Fruit fly (Drosophila melanogaster) whole organism, embryonic: ENCODE results near the gene barr.

Experiments
- CG10565 ChIP-seq: fragments of 200-800 bp; sonication (Bioruptor generic); optimal IDR thresholded peaks from 3 replicates; lab custom pipeline; 2016; ENCODE audit warnings: missing biosample characterization, mild to moderate bottlenecking, missing genetic modification characterization
- CG11093 ChIP-seq: fragments of 200-800 bp; sonication (Bioruptor generic); IDR thresholded peaks from 3 replicates; pipeline ENCODE4 v1.3.6; 2022; ENCODE audit warnings: missing biosample characterization, missing genetic modification characterization
- CG11696 ChIP-seq: fragments of 200-800 bp; sonication (Bioruptor generic); IDR thresholded peaks from 2 replicates; pipeline ENCODE4 v1.3.6; 2022; ENCODE audit warnings: missing biosample characterization, missing genetic modification characterization
- CG12155 ChIP-seq: fragments of 200-800 bp; sonication (Bioruptor generic); optimal IDR thresholded peaks from 3 replicates; lab custom pipeline; 2016; ENCODE audit warnings: missing biosample characterization, missing genetic modification characterization
- CG12744 ChIP-seq: fragments of 200-800 bp; sonication (Bioruptor generic); optimal IDR thresholded peaks from 2 replicates; lab custom pipeline; 2016; ENCODE audit warnings: missing biosample characterization, missing genetic modification characterization
- CG13624 ChIP-seq: fragments of 200-800 bp; sonication (Bioruptor generic); optimal IDR thresholded peaks from 2 replicates; lab custom pipeline; 2016; ENCODE audit warnings: missing biosample characterization, missing genetic modification characterization
- CG14965 ChIP-seq: fragments of 200-800 bp; sonication (Bioruptor generic); optimal IDR thresholded peaks from 2 replicates; lab custom pipeline; 2016; ENCODE audit warnings: missing biosample characterization, missing genetic modification characterization, borderline replicate concordance
- CG17802 ChIP-seq: fragments of 200-800 bp; sonication (Bioruptor generic); optimal IDR thresholded peaks from 2 replicates; lab custom pipeline; 2018; ENCODE audit warnings: missing biosample characterization, mild to moderate bottlenecking, missing genetic modification characterization, moderate library complexity
- CG30020 ChIP-seq: fragments of 200-800 bp; optimal IDR thresholded peaks from 2 replicates; lab custom pipeline; 2019; ENCODE audit warnings: missing biosample characterization, mild to moderate bottlenecking, missing genetic modification characterization, moderate library complexity
- CG33557 ChIP-seq: fragments of 200-800 bp; sonication (Bioruptor generic); optimal IDR thresholded peaks from 2 replicates; lab custom pipeline; 2019; ENCODE audit warnings: missing biosample characterization, mild to moderate bottlenecking, missing genetic modification characterization, moderate library complexity
- CG34224 ChIP-seq: fragments of 200-800 bp; sonication (Bioruptor generic); IDR thresholded peaks from 3 replicates; pipeline ENCODE4 v1.3.6; 2022; ENCODE audit warnings: missing biosample characterization, missing genetic modification characterization; ENCODE audit not compliant: partially characterized antibody
- CG34422 ChIP-seq: fragments of 200-800 bp; sonication (Bioruptor generic); IDR thresholded peaks from 3 replicates; pipeline ENCODE4 v1.3.6; 2022; ENCODE audit warnings: missing biosample characterization, missing genetic modification characterization
- CG4617 ChIP-seq: fragments of 200-800 bp; sonication (Bioruptor generic); optimal IDR thresholded peaks from 3 replicates; lab custom pipeline; 2016; ENCODE audit warnings: missing biosample characterization, missing genetic modification characterization, borderline replicate concordance
- CG4854 ChIP-seq: fragments of 200-800 bp; sonication (Bioruptor generic); optimal IDR thresholded peaks from 2 replicates; lab custom pipeline; 2016; ENCODE audit warnings: missing biosample characterization, missing genetic modification characterization, inconsistent platforms
- CG7928 ChIP-seq: fragments of 200-800 bp; sonication (Bioruptor generic); optimal IDR thresholded peaks from 2 replicates; lab custom pipeline; 2017; ENCODE audit warnings: missing biosample characterization, mild to moderate bottlenecking, missing genetic modification characterization
- CG8388 ChIP-seq: fragments of 200-800 bp; sonication (Bioruptor generic); optimal IDR thresholded peaks from 2 replicates; lab custom pipeline; 2019; ENCODE audit warnings: missing biosample characterization, mild to moderate bottlenecking, missing genetic modification characterization, moderate library complexity
- CG8944 ChIP-seq: fragments of 200-800 bp; sonication (Bioruptor generic); optimal IDR thresholded peaks from 3 replicates; lab custom pipeline; 2016; ENCODE audit warnings: missing biosample characterization, missing genetic modification characterization
- Dbx ChIP-seq: fragments of 200-800 bp; sonication (Bioruptor generic); IDR thresholded peaks from 3 replicates; pipeline ENCODE4 v1.3.6; 2022; ENCODE audit warnings: missing biosample characterization, missing genetic modification characterization
- Dref ChIP-seq: fragments of 200-800 bp; sonication (Bioruptor generic); IDR thresholded peaks from 2 replicates; pipeline ENCODE4 v1.3.6; 2022; ENCODE audit warnings: missing biosample characterization, missing genetic modification characterization
- Kr ChIP-seq: fragments of 200-800 bp; sonication (Bioruptor generic); optimal IDR thresholded peaks from 2 replicates; lab custom pipeline; 2017; ENCODE audit warnings: missing biosample characterization, mild to moderate bottlenecking, missing genetic modification characterization
- Lpt ChIP-seq: fragments of >200 bp; optimal IDR thresholded peaks from 2 replicates; lab custom pipeline; 2018; ENCODE audit warnings: missing biosample characterization, missing genetic modification characterization
- Optix ChIP-seq: fragments of 200-800 bp; sonication (Bioruptor generic); IDR thresholded peaks from 3 replicates; pipeline ENCODE4 v1.3.6; 2022; ENCODE audit warnings: missing biosample characterization, missing genetic modification characterization
- Pdp1 ChIP-seq, 2 experiments: fragments of 200-800 bp; sonication (Bioruptor generic); optimal IDR thresholded peaks; 3 replicates each; lab custom pipeline; 2016; ENCODE audit warnings: missing biosample characterization in 2 of 2, missing genetic modification characterization in 2 of 2, mild to moderate bottlenecking in 1 of 2, moderate library complexity in 1 of 2
- Poxn ChIP-seq: fragments of 200-800 bp; sonication (Bioruptor generic); IDR thresholded peaks from 2 replicates; pipeline ENCODE4 v1.3.6; 2022; ENCODE audit warnings: missing biosample characterization, missing genetic modification characterization
- Ravus ChIP-seq: fragments of 200-800 bp; sonication (Bioruptor generic); IDR thresholded peaks from 2 replicates; pipeline ENCODE4 v1.3.6; 2022; ENCODE audit warnings: missing biosample characterization, missing genetic modification characterization
- Scr ChIP-seq: fragments of 200-800 bp; sonication (Bioruptor generic); IDR thresholded peaks from 2 replicates; pipeline ENCODE4 v1.3.6; 2022; ENCODE audit warnings: missing biosample characterization, missing genetic modification characterization; ENCODE audit not compliant: partially characterized antibody
- Sox102F ChIP-seq: fragments of 200-800 bp; sonication (Bioruptor generic); optimal IDR thresholded peaks from 2 replicates; lab custom pipeline; 2018; ENCODE audit warnings: missing biosample characterization, mild to moderate bottlenecking, missing genetic modification characterization, moderate library complexity
- amos ChIP-seq: fragments of 200-800 bp; sonication (Bioruptor generic); IDR thresholded peaks from 2 replicates; pipeline ENCODE4 v1.3.6; 2022; ENCODE audit warnings: missing biosample characterization, missing genetic modification characterization; ENCODE audit not compliant: partially characterized antibody
- ara ChIP-seq: fragments of 200-800 bp; sonication (Bioruptor generic); IDR thresholded peaks from 2 replicates; pipeline ENCODE4 v1.3.6; 2022; ENCODE audit warnings: missing biosample characterization, missing genetic modification characterization
- ato ChIP-seq: fragments of 200-800 bp; sonication (Bioruptor generic); IDR thresholded peaks from 2 replicates; pipeline ENCODE4 v1.3.6; 2022; ENCODE audit warnings: missing biosample characterization, missing genetic modification characterization; ENCODE audit not compliant: partially characterized antibody
- cwo ChIP-seq: fragments of 200-800 bp; sonication (Bioruptor generic); optimal IDR thresholded peaks from 3 replicates; lab custom pipeline; 2017; ENCODE audit warnings: missing biosample characterization, missing genetic modification characterization, mild to moderate bottlenecking, moderate library complexity, missing genetic modification reagents
- dimm ChIP-seq: fragments of 200-800 bp; sonication (Bioruptor generic); IDR thresholded peaks from 2 replicates; pipeline ENCODE4 v1.3.6; 2022; ENCODE audit warnings: missing biosample characterization, missing genetic modification characterization
- en ChIP-seq: fragments of 200-800 bp; sonication (Bioruptor generic); optimal IDR thresholded peaks from 2 replicates; lab custom pipeline; 2016; ENCODE audit warnings: missing biosample characterization, missing genetic modification characterization
- gce ChIP-seq: fragments of 200-800 bp; sonication (Bioruptor generic); IDR thresholded peaks from 3 replicates; pipeline ENCODE4 v1.3.6; 2022; ENCODE audit warnings: missing biosample characterization, missing genetic modification characterization
- gem ChIP-seq: fragments of 200-800 bp; sonication (Bioruptor generic); optimal IDR thresholded peaks from 2 replicates; lab custom pipeline; 2019; ENCODE audit warnings: missing biosample characterization, mild to moderate bottlenecking, missing genetic modification characterization, moderate library complexity
- hb ChIP-seq: fragments of 200-800 bp; sonication (Bioruptor generic); IDR thresholded peaks from 3 replicates; pipeline ENCODE4 v1.3.6; 2022; ENCODE audit warnings: missing biosample characterization, missing genetic modification characterization; ENCODE audit not compliant: partially characterized antibody
- jigr1 ChIP-seq: fragments of 200-800 bp; sonication (Bioruptor generic); IDR thresholded peaks from 3 replicates; pipeline ENCODE4 v1.3.6; 2022; ENCODE audit warnings: missing biosample characterization, missing genetic modification characterization
- kah ChIP-seq: fragments of 200-800 bp; sonication (Bioruptor generic); optimal IDR thresholded peaks from 2 replicates; lab custom pipeline; 2018; ENCODE audit warnings: missing biosample characterization, mild to moderate bottlenecking, missing genetic modification characterization
- mirr ChIP-seq: fragments of 200-800 bp; sonication (Bioruptor generic); optimal IDR thresholded peaks from 3 replicates; lab custom pipeline; 2018; ENCODE audit warnings: missing biosample characterization, mild to moderate bottlenecking, missing genetic modification characterization
- nom ChIP-seq: fragments of 200-800 bp; sonication (Bioruptor generic); optimal IDR thresholded peaks from 2 replicates; lab custom pipeline; 2017; ENCODE audit warnings: missing biosample characterization, missing genetic modification characterization, mild to moderate bottlenecking, moderate library complexity, missing genetic modification reagents
- p53 ChIP-seq: fragments of 200-800 bp; sonication (Bioruptor generic); optimal IDR thresholded peaks from 2 replicates; lab custom pipeline; 2016; ENCODE audit warnings: missing biosample characterization, missing genetic modification characterization
- pan ChIP-seq, 4 experiments: fragments of >200 bp in 3 of 4; fragments of 200-800 bp in 1 of 4; sonication (Bioruptor generic) in 1 of 4; optimal IDR thresholded peaks in 3 of 4; IDR thresholded peaks in 1 of 4; 2 replicates each; pipeline versions ENCODE4 v1.3.6 to Lab custom; 2017 to 2022; ENCODE audit warnings: missing biosample characterization in 2 of 4, missing genetic modification characterization in 2 of 4, mixed read lengths in 1 of 4
- psq ChIP-seq: fragments of 200-800 bp; sonication (Bioruptor generic); optimal IDR thresholded peaks from 2 replicates; lab custom pipeline; 2017; ENCODE audit warnings: missing biosample characterization, missing genetic modification characterization
- sc ChIP-seq, 3 experiments: fragments of >200 bp in 2 of 3; fragments of 200-800 bp in 1 of 3; sonication (Bioruptor generic) in 1 of 3; optimal IDR thresholded peaks; 2 replicates in 2 of 3; 3 replicates in 1 of 3; lab custom pipeline; 2017; ENCODE audit warnings: mild to moderate bottlenecking in 1 of 3, missing biosample characterization in 1 of 3, missing genetic modification characterization in 1 of 3, missing genetic modification reagents in 1 of 3
- scrt ChIP-seq: fragments of 200-800 bp; sonication (Bioruptor generic); optimal IDR thresholded peaks from 2 replicates; lab custom pipeline; 2018; ENCODE audit warnings: missing biosample characterization, mild to moderate bottlenecking, missing genetic modification characterization, moderate library complexity
- sna ChIP-seq: fragments of 200-800 bp; sonication (Bioruptor generic); IDR thresholded peaks from 2 replicates; pipeline ENCODE4 v1.3.6; 2022; ENCODE audit warnings: missing biosample characterization, missing genetic modification characterization; ENCODE audit not compliant: partially characterized antibody
- ssp ChIP-seq: fragments of 200-800 bp; sonication (Bioruptor generic); IDR thresholded peaks from 2 replicates; pipeline ENCODE4 v1.3.6; 2022; ENCODE audit warnings: missing biosample characterization, missing genetic modification characterization
- z ChIP-seq: fragments of 200-800 bp; sonication (Bioruptor generic); IDR thresholded peaks from 3 replicates; pipeline ENCODE4 v1.3.6; 2022; ENCODE audit warnings: missing biosample characterization, missing genetic modification characterization

The barr gene

DNA sequence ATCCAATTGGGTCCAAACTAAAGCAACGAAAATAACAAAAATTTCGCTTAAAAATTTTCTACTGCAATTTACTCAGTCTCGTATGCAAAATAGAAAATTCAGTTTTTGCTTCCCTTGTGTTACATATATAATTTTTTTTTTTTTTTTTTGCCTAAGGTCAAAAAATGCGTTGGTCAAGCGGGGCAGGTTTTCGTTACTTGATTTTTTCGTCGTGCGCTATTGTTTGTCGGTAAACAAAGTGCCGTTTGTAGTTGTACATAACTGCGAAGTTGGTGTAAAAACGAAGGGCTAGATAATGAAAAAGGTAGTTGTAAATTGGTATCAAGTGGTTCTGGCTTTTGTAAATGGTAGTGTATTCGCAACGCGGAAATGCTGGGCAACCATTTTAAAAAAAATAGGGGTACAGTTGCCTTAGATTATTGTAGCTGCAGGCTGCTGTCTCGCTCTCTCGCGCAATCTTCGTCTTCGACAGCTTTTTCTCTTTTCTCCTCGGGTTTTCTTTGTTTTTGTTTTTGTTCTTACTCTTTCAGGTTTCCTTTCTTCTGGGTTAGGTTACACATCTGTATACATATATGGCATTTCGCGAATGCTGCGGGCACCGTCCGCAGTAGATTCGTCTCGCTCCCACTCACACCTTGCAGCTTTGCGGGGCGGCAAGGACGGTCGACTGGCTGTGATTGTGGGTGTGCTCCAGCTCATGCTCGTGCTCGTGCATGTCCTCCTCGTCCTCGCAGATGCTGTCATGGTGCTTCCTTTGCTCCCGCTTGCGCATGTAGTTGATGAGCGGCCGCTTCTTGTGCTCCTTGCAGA is 21.2 kb upstream of the barr start (continued):
- TF ChIP-seq Poxn (no peak), hb (GFP tag; lab: Robert Waterston, UW) (no peak), gce (no peak), Scr (GFP tag; lab: Robert Waterston, UW) (no peak), CG13624 (peak; percentile 0), CG11093 (GFP tag; lab: Robert Waterston, UW) (0 out of 3 replicates have a peak, but pooled peaks have one; percentile 20), en (GFP tag; lab: Kevin White, UChicago) (no peak), Kr (GFP tag; lab: Kevin White, UChicago) (no peak), sc (optimal IDR thresholded peaks at IDR 0.05; lab: Kevin White, UChicago) (no peak), sc (GFP tag; optimal IDR thresholded peaks at IDR 0.05; lab: Kevin White, UChicago) (no peak), Optix (GFP tag; lab: Robert Waterston, UW) (no peak), ssp (GFP tag; lab: Robert Waterston, UW) (no peak), CG34224 (no peak), CG17802 (no peak), ara (GFP tag; lab: Robert Waterston, UW) (no peak), CG33557 (GFP tag; lab: Kevin White, UChicago) (no peak), sna (GFP tag; lab: Robert Waterston, UW) (no peak), CG11696 (no peak), CG8388 (no peak), CG12155 (GFP tag; lab: Kevin White, UChicago) (no peak), CG14965 (GFP tag; lab: Kevin White, UChicago) (no peak), Lpt (GFP tag; lab: Kevin White, UChicago) (no peak), kah (GFP tag; lab: Kevin White, UChicago) (no peak), cwo (GFP tag; lab: Kevin White, UChicago) (no peak), CG12744 (GFP tag; lab: Kevin White, UChicago) (no peak), CG4854 (GFP tag; lab: Kevin White, UChicago) (no peak), Ravus (GFP tag; lab: Robert Waterston, UW) (no peak), amos (0 out of 2 replicates have a peak, but pooled peaks have one; percentile 5), dimm (GFP tag; lab: Robert Waterston, UW) (no peak), Dbx (0 out of 3 replicates have a peak, but pooled peaks have one; percentile 30), p53 (GFP tag; lab: Kevin White, UChicago) (peak; percentile 49), Dref (GFP tag; lab: Robert Waterston, UW) (no peak), CG30020 (tag; lab: Kevin White, UChicago) (no peak), psq (GFP tag; lab: Kevin White, UChicago) (no peak), CG10565 (GFP tag; lab: Kevin White, UChicago) (no peak), CG4617 (GFP tag; lab: Kevin White, UChicago) (no peak), Sox102F (GFP tag; lab: Kevin White, UChicago) (peak; percentile 15), Pdp1 (GFP tag; optimal IDR thresholded peaks at IDR 0.05; lab: Kevin White, UChicago) (no peak), mirr (no peak), jigr1 (GFP tag; lab: Robert Waterston, UW) (no peak), CG8944 (GFP tag; lab: Kevin White, UChicago) (no peak), nom (GFP tag; lab: Kevin White, UChicago) (peak; percentile 28), gem (tag; lab: Kevin White, UChicago) (peak; percentile 6), pan (optimal IDR thresholded peaks at IDR 0.05; lab: Kevin White, UChicago) (no peak), pan (GFP tag; optimal IDR thresholded peaks at IDR 0.05 in 1 of 2, IDR thresholded peaks at IDR 0.05 in 1 of 2) (no peak), ato (GFP tag; lab: Robert Waterston, UW) (no peak), CG7928 (GFP tag; lab: Kevin White, UChicago) (no peak), CG34422 (GFP tag; lab: Robert Waterston, UW) (no peak), scrt (no peak), z (GFP tag; lab: Robert Waterston, UW) (no peak)
